Fruit fly (Drosophila melanogaster) whole organism, embryonic: ENCODE results near the gene CG34056.

Source experiments
- Atf-2 ChIP-seq: fragments of 200-800 bp; sonication (Bioruptor generic); optimal IDR thresholded peaks from 2 replicates; lab custom pipeline; 2016; ENCODE audit warnings: missing biosample characterization, missing genetic modification characterization
- CG11247 ChIP-seq: fragments of 200-800 bp; sonication (Bioruptor generic); IDR thresholded peaks from 2 replicates; pipeline ENCODE4 v1.3.6; 2022; ENCODE audit warnings: missing biosample characterization, missing genetic modification characterization
- CG12155 ChIP-seq: fragments of 200-800 bp; sonication (Bioruptor generic); optimal IDR thresholded peaks from 3 replicates; lab custom pipeline; 2016; ENCODE audit warnings: missing biosample characterization, missing genetic modification characterization
- CG12942 ChIP-seq: fragments of 200-800 bp; sonication (Bioruptor generic); optimal IDR thresholded peaks from 3 replicates; lab custom pipeline; 2016; ENCODE audit warnings: missing biosample characterization, missing genetic modification characterization
- CG13287 ChIP-seq: fragments of 200-800 bp; sonication (Bioruptor generic); IDR thresholded peaks from 2 replicates; pipeline ENCODE4 v1.3.6; 2022; ENCODE audit warnings: missing biosample characterization, missing genetic modification characterization; ENCODE audit not compliant: partially characterized antibody
- CG14667 ChIP-seq: fragments of 200-800 bp; sonication (Bioruptor generic); IDR thresholded peaks from 2 replicates; pipeline ENCODE4 v1.3.6; 2022; ENCODE audit warnings: missing biosample characterization, missing genetic modification characterization
- CG15011 ChIP-seq: fragments of 200-800 bp; sonication (Bioruptor generic); optimal IDR thresholded peaks from 3 replicates; lab custom pipeline; 2018; ENCODE audit warnings: missing biosample characterization, mild to moderate bottlenecking, missing genetic modification characterization
- CG15601 ChIP-seq: fragments of 200-800 bp; sonication (Bioruptor generic); optimal IDR thresholded peaks from 3 replicates; lab custom pipeline; 2019; ENCODE audit warnings: missing biosample characterization, mild to moderate bottlenecking, missing genetic modification characterization, moderate library complexity
- CG17912 ChIP-seq: fragments of 200-800 bp; sonication (Bioruptor generic); optimal IDR thresholded peaks from 2 replicates; lab custom pipeline; 2018; ENCODE audit warnings: missing biosample characterization, mild to moderate bottlenecking, missing genetic modification characterization
- CG1792 ChIP-seq: fragments of 200-800 bp; sonication (Bioruptor generic); optimal IDR thresholded peaks from 2 replicates; lab custom pipeline; 2016; ENCODE audit warnings: missing biosample characterization, missing genetic modification characterization
- CG1832 ChIP-seq: fragments of 200-800 bp; sonication (Bioruptor generic); optimal IDR thresholded peaks from 2 replicates; lab custom pipeline; 2017; ENCODE audit warnings: missing biosample characterization, mild to moderate bottlenecking, missing genetic modification characterization, inconsistent platforms
- CG2129 ChIP-seq: fragments of 200-800 bp; sonication (Bioruptor generic); IDR thresholded peaks from 2 replicates; pipeline ENCODE4 v1.3.6; 2022; ENCODE audit warnings: missing biosample characterization, missing genetic modification characterization; ENCODE audit not compliant: partially characterized antibody
- CG33557 ChIP-seq: fragments of 200-800 bp; sonication (Bioruptor generic); optimal IDR thresholded peaks from 2 replicates; lab custom pipeline; 2019; ENCODE audit warnings: missing biosample characterization, mild to moderate bottlenecking, missing genetic modification characterization, moderate library complexity
- CG34224 ChIP-seq: fragments of 200-800 bp; sonication (Bioruptor generic); IDR thresholded peaks from 3 replicates; pipeline ENCODE4 v1.3.6; 2022; ENCODE audit warnings: missing biosample characterization, missing genetic modification characterization; ENCODE audit not compliant: partially characterized antibody
- CG6654 ChIP-seq: fragments of 200-800 bp; sonication (Bioruptor generic); optimal IDR thresholded peaks from 2 replicates; lab custom pipeline; 2017; ENCODE audit warnings: missing biosample characterization, mild to moderate bottlenecking, missing genetic modification characterization
- CG6791 ChIP-seq: fragments of 200-800 bp; sonication (Bioruptor generic); IDR thresholded peaks from 3 replicates; pipeline ENCODE4 v1.3.6; 2022; ENCODE audit warnings: missing biosample characterization, missing genetic modification characterization; ENCODE audit not compliant: partially characterized antibody
- CG7556 ChIP-seq: fragments of 200-800 bp; sonication (Bioruptor generic); optimal IDR thresholded peaks from 2 replicates; lab custom pipeline; 2017; ENCODE audit warnings: missing biosample characterization, mild to moderate bottlenecking, missing genetic modification characterization
- CG7839 ChIP-seq: fragments of 200-800 bp; sonication (Bioruptor generic); optimal IDR thresholded peaks from 3 replicates; lab custom pipeline; 2018; ENCODE audit warnings: missing biosample characterization, mild to moderate bottlenecking, missing genetic modification characterization, moderate library complexity
- CoRest ChIP-seq: fragments of 200-800 bp; sonication (Bioruptor generic); optimal IDR thresholded peaks from 3 replicates; lab custom pipeline; 2018; ENCODE audit warnings: missing biosample characterization, mild to moderate bottlenecking, missing genetic modification characterization, moderate library complexity
- D19A ChIP-seq: fragments of 200-800 bp; optimal IDR thresholded peaks from 3 replicates; lab custom pipeline; 2019; ENCODE audit warnings: missing biosample characterization, mild to moderate bottlenecking, missing genetic modification characterization, moderate library complexity
- Dfd ChIP-seq, 2 experiments: fragments of >200 bp; optimal IDR thresholded peaks; 2 replicates each; lab custom pipeline; 2017; ENCODE audit warnings: missing biosample characterization in 2 of 2, missing genetic modification characterization in 2 of 2
- Fer2 ChIP-seq: fragments of 200-800 bp; sonication (Bioruptor generic); optimal IDR thresholded peaks from 2 replicates; lab custom pipeline; 2018; ENCODE audit warnings: missing biosample characterization, mild to moderate bottlenecking, missing genetic modification characterization, moderate library complexity
- Gsc ChIP-seq: fragments of 200-800 bp; sonication (Bioruptor generic); IDR thresholded peaks from 2 replicates; pipeline ENCODE4 v1.3.6; 2022; ENCODE audit warnings: missing biosample characterization, missing genetic modification characterization
- MTF-1 ChIP-seq: fragments of 200-800 bp; sonication (Bioruptor generic); optimal IDR thresholded peaks from 2 replicates; lab custom pipeline; 2018; ENCODE audit warnings: missing biosample characterization, mild to moderate bottlenecking, missing genetic modification characterization, borderline replicate concordance
- Max ChIP-seq: fragments of 200-800 bp; sonication (Bioruptor generic); optimal IDR thresholded peaks from 2 replicates; lab custom pipeline; 2016; ENCODE audit warnings: missing biosample characterization, mild to moderate bottlenecking, missing genetic modification characterization
- Mes4 ChIP-seq: fragments of 200-800 bp; sonication (Bioruptor generic); optimal IDR thresholded peaks from 2 replicates; lab custom pipeline; 2016; ENCODE audit warnings: missing biosample characterization, missing genetic modification characterization
- NfI ChIP-seq: fragments of 200-800 bp; sonication (Bioruptor generic); optimal IDR thresholded peaks from 3 replicates; lab custom pipeline; 2018; ENCODE audit warnings: missing biosample characterization, mild to moderate bottlenecking, missing genetic modification characterization, moderate library complexity
- Ptx1 ChIP-seq: fragments of 200-800 bp; sonication (Bioruptor generic); IDR thresholded peaks from 2 replicates; pipeline ENCODE4 v1.3.6; 2022; ENCODE audit warnings: missing biosample characterization, missing genetic modification characterization
- Sry-δ ChIP-seq: fragments of 200-800 bp; sonication (Bioruptor generic); optimal IDR thresholded peaks from 2 replicates; lab custom pipeline; 2016; ENCODE audit warnings: missing biosample characterization, missing genetic modification characterization
- Ssrp ChIP-seq: fragments of 200-800 bp; sonication (Bioruptor generic); optimal IDR thresholded peaks from 2 replicates; lab custom pipeline; 2018; ENCODE audit warnings: missing biosample characterization, mild to moderate bottlenecking, missing genetic modification characterization, moderate library complexity
- YL-1 ChIP-seq: fragments of 200-800 bp; sonication (Bioruptor generic); optimal IDR thresholded peaks from 3 replicates; lab custom pipeline; 2017; ENCODE audit warnings: missing biosample characterization, mild to moderate bottlenecking, missing genetic modification characterization
- amos ChIP-seq: fragments of 200-800 bp; sonication (Bioruptor generic); IDR thresholded peaks from 2 replicates; pipeline ENCODE4 v1.3.6; 2022; ENCODE audit warnings: missing biosample characterization, missing genetic modification characterization; ENCODE audit not compliant: partially characterized antibody
- ash1 ChIP-seq: fragments of 200-800 bp; sonication (Bioruptor generic); optimal IDR thresholded peaks from 2 replicates; lab custom pipeline; 2018; ENCODE audit warnings: missing biosample characterization, mild to moderate bottlenecking, missing genetic modification characterization
- btn ChIP-seq: fragments of 200-800 bp; sonication (Bioruptor generic); optimal IDR thresholded peaks from 2 replicates; lab custom pipeline; 2016; ENCODE audit warnings: missing biosample characterization, missing genetic modification characterization
- chinmo ChIP-seq: fragments of 200-800 bp; sonication (Bioruptor generic); IDR thresholded peaks from 4 replicates; pipeline ENCODE4 v1.3.6; 2022; ENCODE audit warnings: missing biosample characterization, missing genetic modification characterization; ENCODE audit not compliant: partially characterized antibody
- chn ChIP-seq: fragments of 200-800 bp; sonication (Bioruptor generic); optimal IDR thresholded peaks from 2 replicates; lab custom pipeline; 2016; ENCODE audit warnings: missing biosample characterization, missing genetic modification characterization
- corto ChIP-seq: fragments of 200-800 bp; sonication (Bioruptor generic); optimal IDR thresholded peaks from 2 replicates; lab custom pipeline; 2016; ENCODE audit warnings: missing biosample characterization, mild to moderate bottlenecking, missing genetic modification characterization, moderate library complexity
- da ChIP-seq: fragments of 200-800 bp; sonication (Bioruptor generic); optimal IDR thresholded peaks from 2 replicates; lab custom pipeline; 2016; ENCODE audit warnings: missing biosample characterization, missing genetic modification characterization
- ftz-f1 ChIP-seq: fragments of 200-800 bp; sonication (Bioruptor generic); optimal IDR thresholded peaks from 2 replicates; lab custom pipeline; 2016; ENCODE audit warnings: missing biosample characterization, missing genetic modification characterization
- gce ChIP-seq: fragments of 200-800 bp; sonication (Bioruptor generic); IDR thresholded peaks from 3 replicates; pipeline ENCODE4 v1.3.6; 2022; ENCODE audit warnings: missing biosample characterization, missing genetic modification characterization
- gem ChIP-seq: fragments of 200-800 bp; sonication (Bioruptor generic); optimal IDR thresholded peaks from 2 replicates; lab custom pipeline; 2019; ENCODE audit warnings: missing biosample characterization, mild to moderate bottlenecking, missing genetic modification characterization, moderate library complexity
- grn ChIP-seq: fragments of 200-800 bp; sonication (Bioruptor generic); optimal IDR thresholded peaks from 3 replicates; lab custom pipeline; 2017; ENCODE audit warnings: missing biosample characterization, missing genetic modification characterization
- hth ChIP-seq: fragments of >200 bp; optimal IDR thresholded peaks from 2 replicates; lab custom pipeline; 2017; ENCODE audit warnings: inconsistent platforms
- jigr1 ChIP-seq: fragments of 200-800 bp; sonication (Bioruptor generic); IDR thresholded peaks from 3 replicates; pipeline ENCODE4 v1.3.6; 2022; ENCODE audit warnings: missing biosample characterization, missing genetic modification characterization
- pzg ChIP-seq: fragments of 200-800 bp; sonication (Bioruptor generic); optimal IDR thresholded peaks from 3 replicates; lab custom pipeline; 2018; ENCODE audit warnings: missing biosample characterization, mild to moderate bottlenecking, missing genetic modification characterization, moderate library complexity
- sna ChIP-seq: fragments of 200-800 bp; sonication (Bioruptor generic); IDR thresholded peaks from 2 replicates; pipeline ENCODE4 v1.3.6; 2022; ENCODE audit warnings: missing biosample characterization, missing genetic modification characterization; ENCODE audit not compliant: partially characterized antibody
- ssp ChIP-seq: fragments of 200-800 bp; sonication (Bioruptor generic); IDR thresholded peaks from 2 replicates; pipeline ENCODE4 v1.3.6; 2022; ENCODE audit warnings: missing biosample characterization, missing genetic modification characterization
- vfl ChIP-seq: fragments of 200-800 bp; sonication (Bioruptor generic); optimal IDR thresholded peaks from 2 replicates; lab custom pipeline; 2016; ENCODE audit warnings: missing biosample characterization, missing genetic modification characterization
- vnd ChIP-seq: fragments of 200-800 bp; sonication (Bioruptor generic); IDR thresholded peaks from 3 replicates; pipeline ENCODE4 v1.3.6; 2022; ENCODE audit warnings: missing biosample characterization, missing genetic modification characterization; ENCODE audit not compliant: partially characterized antibody

The CG34056 gene

dm6 chr3L:895314-895980 lies at the start of gene CG34056 (continued):
- peak; percentile 16 for TF ChIP-seq ash1 (GFP tag; lab: Kevin White, UChicago)
- peak; percentile 96 for TF ChIP-seq CG11247 (GFP tag; lab: Robert Waterston, UW)
- no peak for TF ChIP-seq grn (GFP tag; lab: Kevin White, UChicago)
- peak; percentile 96 for TF ChIP-seq Ptx1 (GFP tag; lab: Robert Waterston, UW)
- TF ChIP-seq YL-1, result peak; percentile 27
- TF ChIP-seq Gsc (GFP tag; lab: Robert Waterston, UW), result peak; percentile 85; the same call in 1 of the 2 replicates
- no peak for TF ChIP-seq CG34224
- peak; percentile 44 for TF ChIP-seq Mes4 (GFP tag; lab: Kevin White, UChicago)
- TF ChIP-seq corto (GFP tag; lab: Kevin White, UChicago), result peak; percentile 96
- no peak for TF ChIP-seq CG13287
- peak; percentile 74 for TF ChIP-seq CG12942 (GFP tag; lab: Kevin White, UChicago)
- TF ChIP-seq Dfd (GFP tag; optimal IDR thresholded peaks at IDR 0.05; lab: Kevin White, UChicago), result no peak
- peak; percentile 81 for TF ChIP-seq NfI (GFP tag; lab: Kevin White, UChicago)
- no peak for TF ChIP-seq hth (lab: Kevin White, UChicago)
- peak; percentile 91 for TF ChIP-seq CG14667 (GFP tag; lab: Robert Waterston, UW)
- peak; percentile 88 for TF ChIP-seq MTF-1 (GFP tag; lab: Kevin White, UChicago)
- TF ChIP-seq CG1792 (GFP tag; lab: Kevin White, UChicago), result peak; percentile 79
- peak; percentile 87 for TF ChIP-seq CoRest (tag; lab: Kevin White, UChicago)
- TF ChIP-seq CG7839 (tag; lab: Kevin White, UChicago), result peak; percentile 94
- peak; percentile 95 for TF ChIP-seq gem (tag; lab: Kevin White, UChicago)
- peak; percentile 68 for TF ChIP-seq btn (GFP tag; lab: Kevin White, UChicago)
- TF ChIP-seq chinmo (GFP tag; lab: Robert Waterston, UW), result peak; percentile 86; the same call in 2 of the 4 replicates
- no peak for TF ChIP-seq sna (GFP tag; lab: Robert Waterston, UW)
- TF ChIP-seq CG12155, result peak; percentile 75
- peak; percentile 19 for TF ChIP-seq CG33557 (GFP tag; lab: Kevin White, UChicago)
- peak; percentile 47 for TF ChIP-seq Sry-δ
- no peak for TF ChIP-seq da (GFP tag; lab: Kevin White, UChicago)
- TF ChIP-seq CG6654 (GFP tag; lab: Kevin White, UChicago), result peak; percentile 82
- peak; percentile 86 for TF ChIP-seq jigr1 (GFP tag; lab: Robert Waterston, UW)
- TF ChIP-seq D19A, result peak; percentile 89
- TF ChIP-seq CG1832 (GFP tag; lab: Kevin White, UChicago), result no peak
- no peak for TF ChIP-seq vnd
- no peak for TF ChIP-seq CG2129 (GFP tag; lab: Robert Waterston, UW)
- TF ChIP-seq Fer2, result peak; percentile 83
- peak; percentile 92 for TF ChIP-seq Max (GFP tag; lab: Kevin White, UChicago)
- peak; percentile 64 for TF ChIP-seq chn
- peak; percentile 83 for TF ChIP-seq Ssrp (tag; lab: Kevin White, UChicago)
- peak; percentile 71 for TF ChIP-seq vfl (GFP tag; lab: Kevin White, UChicago)
- peak; percentile 75 for TF ChIP-seq CG15601 (tag; lab: Kevin White, UChicago)
- TF ChIP-seq CG6791 (GFP tag; lab: Robert Waterston, UW), result no peak
- TF ChIP-seq CG17912, result no peak
- peak; percentile 87 for TF ChIP-seq CG15011 (GFP tag; lab: Kevin White, UChicago)
- peak; percentile 9 for TF ChIP-seq Atf-2 (GFP tag; lab: Kevin White, UChicago)
- no peak for TF ChIP-seq ftz-f1
- TF ChIP-seq amos, result no peak
- TF ChIP-seq ssp (GFP tag; lab: Robert Waterston, UW), result peak; percentile 87
- peak; percentile 94 for TF ChIP-seq gce (GFP tag; lab: Robert Waterston, UW)
- TF ChIP-seq pzg (GFP tag; lab: Kevin White, UChicago), result no peak
- peak; percentile 92 for TF ChIP-seq CG7556
